Fruit fly (Drosophila melanogaster): ENCODE measurements around the gene PH4alphaNE1.
A peak's percentile ranks its signal among the peaks of the same experiment; 100 is the strongest.

PH4alphaNE1 gene

dm6 chr3R:30450224-30450623 is 49.9 kb downstream of the PH4alphaNE1 start (continued):
- TF ChIP-seq CG11294 (GFP tag; IDR thresholded peaks at IDR 0.05) (no peak), fkh (GFP tag; optimal IDR thresholded peaks at IDR 0.05) (peak; percentile 63), Sox15 (GFP tag; optimal IDR thresholded peaks at IDR 0.05) (no peak), CG6276 (GFP tag; optimal IDR thresholded peaks at IDR 0.05) (peak; percentile 36), CG6854 (GFP tag; optimal IDR thresholded peaks at IDR 0.05) (peak; percentile 85), Lpt (GFP tag; optimal IDR thresholded peaks at IDR 0.05) (peak; percentile 44), CG8119 (GFP tag; IDR thresholded peaks at IDR 0.05) (peak; percentile 43; the same call in 2 of the 3 replicates), lz (GFP tag; optimal IDR thresholded peaks at IDR 0.05) (peak; percentile 37), CG8632 (GFP tag; optimal IDR thresholded peaks at IDR 0.05) (peak; percentile 57), Ets21C (GFP tag; optimal IDR thresholded peaks at IDR 0.05) (peak; percentile 2), eg (GFP tag; IDR thresholded peaks at IDR 0.05) (peak; percentile 28; the same call in 1 of the 3 replicates), CG3919 (GFP tag; optimal IDR thresholded peaks at IDR 0.05) (peak; percentile 62), pdm3 (GFP tag; optimal IDR thresholded peaks at IDR 0.05) (peak; percentile 56), CG16779 (tag; optimal IDR thresholded peaks at IDR 0.05) (peak; percentile 52), CG6808 (GFP tag; optimal IDR thresholded peaks at IDR 0.05) (peak; percentile 30), CG3032 (tag; optimal IDR thresholded peaks at IDR 0.05) (no peak), spab (GFP tag; optimal IDR thresholded peaks at IDR 0.05) (peak; percentile 47), dac (GFP tag; optimal IDR thresholded peaks at IDR 0.05) (no peak), Met (GFP tag; optimal IDR thresholded peaks at IDR 0.05) (no peak), topi (GFP tag; optimal IDR thresholded peaks at IDR 0.05) (peak; percentile 65), Eip75B (GFP tag; optimal IDR thresholded peaks at IDR 0.05) (peak; percentile 49), ss (GFP tag; optimal IDR thresholded peaks at IDR 0.05) (peak; percentile 49 to 58), CG6163 (GFP tag; IDR thresholded peaks at IDR 0.05) (peak; percentile 68), CG10669 (GFP tag; optimal IDR thresholded peaks at IDR 0.05) (peak; percentile 48), cyc (GFP tag; optimal IDR thresholded peaks at IDR 0.05) (peak; percentile 45), CG32006 (GFP tag; optimal IDR thresholded peaks at IDR 0.05) (no peak), CG34406 (GFP tag; optimal IDR thresholded peaks at IDR 0.05) (peak; percentile 52), CG4318 (GFP tag; optimal IDR thresholded peaks at IDR 0.05) (no peak), CG31627 (GFP tag; optimal IDR thresholded peaks at IDR 0.05) (peak; percentile 7), CG8319 (GFP tag; optimal IDR thresholded peaks at IDR 0.05) (no peak)

dm6 chr3R:30449446-30449845 is 50.7 kb downstream of the PH4alphaNE1 start:
- TF ChIP-seq svp (GFP tag) (peak; percentile 83), net (GFP tag; optimal IDR thresholded peaks at IDR 0.05) (no peak), dac (GFP tag; optimal IDR thresholded peaks at IDR 0.05) (no peak), CG3919 (GFP tag; optimal IDR thresholded peaks at IDR 0.05) (no peak), CG6792 (GFP tag; optimal IDR thresholded peaks at IDR 0.05) (no peak)
